Worm (Caenorhabditis elegans) whole organism, early embryonic: ENCODE data around the gene sgo-1.

Experiments
- B0310.2 ChIP-seq: sonication (generic microtip); optimal IDR thresholded peaks from 2 replicates; lab custom pipeline; 2016; ENCODE audit warnings: mild to moderate bottlenecking, missing genetic modification characterization, missing compliant biosample characterization
- F13C5.2 ChIP-seq: sonication (generic microtip); optimal IDR thresholded peaks from 2 replicates; lab custom pipeline; 2017; ENCODE audit warnings: mild to moderate bottlenecking, missing genetic modification characterization, inconsistent platforms, missing compliant biosample characterization
- aly-1 ChIP-seq: sonication (generic microtip); optimal IDR thresholded peaks from 2 replicates; lab custom pipeline; 2016; ENCODE audit warnings: missing genetic modification characterization, missing compliant biosample characterization
- ama-1 ChIP-seq: fragments of 150-350 bp; optimal IDR thresholded peaks from 2 replicates; lab custom pipeline; 2014
- ceh-13 ChIP-seq: fragments of 200-800 bp; sonication (Bioruptor generic); optimal IDR thresholded peaks from 2 replicates; lab custom pipeline; 2018; ENCODE audit warnings: mild to moderate bottlenecking, missing genetic modification characterization, missing compliant biosample characterization
- ceh-36 ChIP-seq: sonication (generic microtip); optimal IDR thresholded peaks from 2 replicates; lab custom pipeline; 2016; ENCODE audit warnings: missing genetic modification characterization, inconsistent platforms, missing compliant biosample characterization
- ets-7 ChIP-seq: sonication (generic microtip); optimal IDR thresholded peaks from 2 replicates; lab custom pipeline; 2016; ENCODE audit warnings: missing genotype, missing genetic modification characterization, missing compliant biosample characterization
- flt-1 ChIP-seq: fragments of 200-800 bp; sonication (Bioruptor generic); IDR thresholded peaks from 2 replicates; pipeline ENCODE4 v1.3.6; 2022; ENCODE audit warnings: missing genetic modification characterization, missing compliant biosample characterization
- hmbx-1 ChIP-seq: sonication (generic microtip); optimal IDR thresholded peaks from 2 replicates; lab custom pipeline; 2016; ENCODE audit warnings: mild to moderate bottlenecking, missing genetic modification characterization, missing compliant biosample characterization
- hmg-4 ChIP-seq: fragments of 200-800 bp; sonication (Bioruptor generic); optimal IDR thresholded peaks from 2 replicates; lab custom pipeline; 2018; ENCODE audit warnings: mild to moderate bottlenecking, missing genetic modification characterization, missing compliant biosample characterization
- hnd-1 ChIP-seq: sonication (generic microtip); optimal IDR thresholded peaks from 2 replicates; lab custom pipeline; 2016; ENCODE audit warnings: missing genetic modification characterization, missing compliant biosample characterization
- pes-1 ChIP-seq: fragments of 200-800 bp; sonication (Bioruptor generic); IDR thresholded peaks from 2 replicates; pipeline ENCODE4 v1.3.6; 2022; ENCODE audit warnings: missing genetic modification reagents, missing genetic modification characterization, missing compliant biosample characterization
- scrt-1 ChIP-seq: fragments of 200-800 bp; sonication (Bioruptor generic); IDR thresholded peaks from 2 replicates; pipeline ENCODE4 v1.3.6; 2022; ENCODE audit warnings: missing genetic modification characterization, missing compliant biosample characterization
- sea-1 ChIP-seq: fragments of 200-800 bp; sonication (Bioruptor generic); conservative IDR thresholded peaks from 2 replicates; pipeline ENCODE4 v1.3.6; 2022; ENCODE audit warnings: missing genetic modification characterization, missing compliant biosample characterization
- tbx-11 ChIP-seq: fragments of 200-800 bp; sonication (Bioruptor generic); IDR thresholded peaks from 2 replicates; pipeline ENCODE4 v1.3.6; 2022; ENCODE audit warnings: missing genetic modification characterization, missing compliant biosample characterization
- tbx-37 ChIP-seq: fragments of 200-800 bp; sonication (Bioruptor generic); conservative IDR thresholded peaks from 2 replicates; pipeline ENCODE4 v1.3.6; 2022; ENCODE audit warnings: missing genetic modification reagents, missing genetic modification characterization, missing compliant biosample characterization
- tra-4 ChIP-seq: sonication (generic microtip); optimal IDR thresholded peaks from 2 replicates; lab custom pipeline; 2017; ENCODE audit warnings: missing genetic modification characterization, missing compliant biosample characterization

The sgo-1 gene

DNA sequence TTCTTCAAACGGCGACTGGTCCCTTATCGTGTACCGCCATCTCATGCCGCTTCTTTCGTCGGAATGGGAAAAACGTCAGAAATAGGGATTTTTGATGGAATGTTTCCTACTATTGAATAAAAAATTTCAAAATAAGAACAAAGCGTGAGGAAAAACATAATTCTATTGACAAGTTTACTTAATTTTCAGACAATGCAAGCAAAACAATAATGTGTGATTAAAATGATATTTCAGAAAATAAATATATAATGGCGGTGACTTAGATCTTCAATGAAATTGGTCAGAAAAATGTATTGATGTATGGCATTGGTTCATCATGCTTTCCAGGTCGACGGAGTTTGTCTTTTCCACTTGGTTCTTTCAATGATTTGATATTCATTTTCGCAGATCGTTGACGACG lies 1.6 kb downstream of the sgo-1 start, which contains the start of gene ntp-1:
Gene ntp-1, minus strand, starts transcription at position 101 of the 400 bp plus-strand sequence.
- TF ChIP-seq pes-1 (GFP tag; lab: Robert Waterston, UW) (no peak), flt-1 (GFP tag; lab: Robert Waterston, UW) (no peak), scrt-1 (GFP tag; lab: Robert Waterston, UW) (no peak), ets-7 (tag; lab: Kevin White, UChicago) (no peak), hmbx-1 (tag; lab: Kevin White, UChicago) (no peak)

DNA sequence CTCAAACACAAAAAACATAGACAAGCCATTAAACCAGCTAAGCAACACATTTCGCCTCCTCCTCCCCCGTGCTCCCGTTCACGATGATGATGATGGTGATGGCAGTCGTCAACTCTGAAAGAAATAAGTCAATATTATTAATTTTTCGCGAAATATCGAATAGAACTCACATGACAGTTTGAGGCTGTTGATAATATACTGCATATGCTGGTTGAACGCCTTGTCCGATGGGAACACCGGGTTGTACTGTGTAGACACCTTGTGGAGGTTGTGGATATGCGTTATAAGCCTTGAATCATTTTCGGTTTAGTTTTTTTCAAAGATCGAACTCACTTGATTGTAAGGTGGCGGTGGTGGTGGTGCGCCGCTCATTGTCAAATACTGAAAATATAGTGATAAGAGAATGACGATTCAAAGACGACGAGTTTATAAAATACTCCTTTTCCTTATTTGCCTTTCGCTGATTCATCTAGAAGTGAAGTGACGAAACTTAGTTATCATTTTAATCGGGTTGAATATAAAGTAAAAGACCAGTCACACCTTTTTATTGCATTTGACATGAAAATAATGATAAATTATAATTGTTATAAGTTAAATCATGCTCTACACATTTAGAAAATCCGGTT lies 4.3 kb downstream of the sgo-1 start, which contains the start of gene C33H5.13:
Gene C33H5.13, minus strand, starts transcription at position 443 of the 626 bp plus-strand sequence.
- TF ChIP-seq hnd-1 (tag; lab: Kevin White, UChicago), result no peak
- no peak for TF ChIP-seq B0310.2 (tag; lab: Kevin White, UChicago)
- no peak for TF ChIP-seq tbx-37 (GFP tag; lab: Robert Waterston, UW)
- no peak for TF ChIP-seq pes-1 (GFP tag; lab: Robert Waterston, UW)
- no peak for TF ChIP-seq ama-1 (lab: Kevin White, UChicago)
- no peak for TF ChIP-seq hmbx-1 (tag; lab: Kevin White, UChicago)
- TF ChIP-seq tra-4 (tag; lab: Kevin White, UChicago), result no peak
- TF ChIP-seq scrt-1 (GFP tag; lab: Robert Waterston, UW), result no peak
- no peak for TF ChIP-seq ceh-13 (GFP tag; lab: Kevin White, UChicago)

DNA sequence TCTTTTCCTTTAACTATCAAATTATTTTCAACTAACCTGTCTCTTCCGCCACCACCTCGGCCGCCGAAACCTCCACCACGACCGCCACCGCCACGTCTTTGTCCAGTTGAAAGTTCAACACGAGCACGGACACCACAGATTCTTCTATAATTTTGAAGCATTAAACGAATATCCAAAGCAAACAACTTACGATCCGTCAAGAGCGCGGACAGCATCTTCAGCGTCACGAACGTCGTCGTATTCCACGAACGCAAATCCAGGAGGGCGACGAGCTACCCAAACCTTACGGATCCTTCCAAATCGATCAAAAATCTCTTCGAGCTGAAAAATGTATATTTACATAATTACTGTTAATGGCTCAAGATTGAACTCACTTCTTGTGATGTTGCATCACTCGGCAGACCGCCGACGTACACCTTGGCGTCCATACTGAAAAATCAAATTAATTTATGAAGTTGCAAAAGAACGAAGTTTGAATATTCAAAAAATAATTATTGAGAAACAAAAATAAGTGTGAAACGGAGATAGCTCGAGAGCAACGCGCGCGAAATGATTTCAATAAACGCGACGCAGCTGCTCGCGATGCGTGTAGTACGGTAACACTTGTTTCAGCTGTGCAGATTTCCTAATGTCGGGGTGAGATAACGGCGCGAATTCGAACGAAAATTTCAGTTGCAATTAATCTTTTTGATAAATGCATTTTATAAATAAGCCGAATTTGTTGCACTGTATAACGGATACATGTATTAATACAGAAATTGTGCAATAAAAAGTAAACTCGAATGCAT lies 5.3 kb downstream of the sgo-1 start, which contains the start of gene rsp-6:
Gene rsp-6, minus strand, starts transcription at position 429 of the 788 bp plus-strand sequence.
- TF ChIP-seq ama-1 (lab: Kevin White, UChicago) (peak; percentile 41), F13C5.2 (tag; lab: Kevin White, UChicago) (peak; percentile 84), hnd-1 (tag; lab: Kevin White, UChicago) (no peak)

ce11 chrIV:7790151-7790691 lies 6.1 kb downstream of the sgo-1 start:
- no peak for TF ChIP-seq scrt-1 (GFP tag; lab: Robert Waterston, UW)
- TF ChIP-seq sea-1 (GFP tag; lab: Robert Waterston, UW), result no peak
- no peak for TF ChIP-seq tbx-11 (GFP tag; lab: Robert Waterston, UW)
- TF ChIP-seq ama-1 (lab: Kevin White, UChicago), result peak; percentile 67
- no peak for TF ChIP-seq hmbx-1 (tag; lab: Kevin White, UChicago)
- no peak for TF ChIP-seq ceh-13 (GFP tag; lab: Kevin White, UChicago)
- TF ChIP-seq ceh-36 (tag; lab: Kevin White, UChicago), result no peak
- TF ChIP-seq B0310.2 (tag; lab: Kevin White, UChicago), result no peak
- no peak for TF ChIP-seq tbx-37 (GFP tag; lab: Robert Waterston, UW)

DNA sequence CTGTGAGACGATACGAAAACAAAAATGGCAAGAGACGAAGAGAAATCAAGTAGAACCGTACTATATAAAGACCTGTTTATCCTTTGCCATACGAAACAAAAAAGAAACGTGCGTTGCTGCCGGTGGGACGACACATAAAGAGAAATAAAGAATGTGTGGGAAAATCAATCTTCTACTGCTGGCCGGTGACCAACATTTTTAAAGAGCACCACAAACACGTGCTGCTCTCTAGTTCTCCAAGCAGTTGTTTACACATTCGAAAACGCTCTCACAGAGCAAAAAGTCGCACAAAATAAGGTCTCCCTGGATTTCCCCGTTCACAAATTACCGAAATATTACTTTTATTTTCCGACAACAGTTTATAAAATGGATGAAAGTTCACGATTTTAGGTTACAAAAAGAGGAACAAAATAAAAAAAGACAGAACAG lies 6.7 kb downstream of the sgo-1 start, which contains the start of gene imp-3:
Gene imp-3, minus strand, starts transcription at position 93 of the 429 bp plus-strand sequence.
- TF ChIP-seq ceh-13 (GFP tag; lab: Kevin White, UChicago), result no peak
- TF ChIP-seq tbx-11 (GFP tag; lab: Robert Waterston, UW), result no peak
- TF ChIP-seq flt-1 (GFP tag; lab: Robert Waterston, UW), result no peak
- no peak for TF ChIP-seq pes-1 (GFP tag; lab: Robert Waterston, UW)
- TF ChIP-seq aly-1 (tag; lab: Kevin White, UChicago), result no peak
- TF ChIP-seq sea-1 (GFP tag; lab: Robert Waterston, UW), result 0 out of 2 replicates have a peak, but pooled peaks have one; percentile 21
- TF ChIP-seq hnd-1 (tag; lab: Kevin White, UChicago), result no peak
- no peak for TF ChIP-seq hmg-4 (GFP tag; lab: Kevin White, UChicago)
- peak; percentile 67 for TF ChIP-seq ama-1 (lab: Kevin White, UChicago)
- no peak for TF ChIP-seq B0310.2 (tag; lab: Kevin White, UChicago)
- no peak for TF ChIP-seq tra-4 (tag; lab: Kevin White, UChicago)
- TF ChIP-seq tbx-37 (GFP tag; lab: Robert Waterston, UW), result no peak

ce11 chrIV:7785506-7786065 lies 10.7 kb downstream of the sgo-1 start, which contains the start of gene tag-322:
TSS of gene tag-322 (minus strand) at chrIV:7785556.
- TF ChIP-seq B0310.2 (tag; lab: Kevin White, UChicago) (no peak), ceh-36 (tag; lab: Kevin White, UChicago) (no peak), flt-1 (GFP tag; lab: Robert Waterston, UW) (no peak), sea-1 (GFP tag; lab: Robert Waterston, UW) (no peak), pes-1 (GFP tag; lab: Robert Waterston, UW) (no peak), hmbx-1 (tag; lab: Kevin White, UChicago) (no peak), tbx-11 (GFP tag; lab: Robert Waterston, UW) (no peak), hmg-4 (GFP tag; lab: Kevin White, UChicago) (no peak), tbx-37 (GFP tag; lab: Robert Waterston, UW) (no peak), tra-4 (tag; lab: Kevin White, UChicago) (no peak)
